In the genomic region with DNA sequence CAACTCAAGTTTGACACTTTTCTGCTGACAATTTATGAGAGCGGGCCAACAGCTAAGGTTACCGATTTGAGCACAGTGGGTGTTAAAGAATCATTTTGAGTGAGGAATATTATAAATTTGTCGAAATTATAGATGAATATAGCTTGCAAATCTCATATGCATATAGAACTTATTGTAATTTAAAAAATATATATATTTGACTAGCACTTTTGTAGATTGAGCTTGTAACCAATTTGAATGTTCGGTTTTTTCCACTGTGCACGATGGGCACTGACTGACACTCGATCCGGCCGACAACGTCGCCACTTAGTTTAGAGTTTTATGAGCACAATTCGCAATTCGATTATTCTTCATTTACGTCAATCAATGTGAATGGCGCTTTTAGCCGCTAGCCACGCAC, we compare ENCODE assay signal across 1 fruit fly cellular context.
A peak's percentile ranks its signal among the peaks of the same experiment; 100 is the strongest.
TF ChIP-seq lines count a peak whose summit lies in the region.

No protein-coding gene starts in this region.

TF ChIP-seq in whole organism, embryonic, 481 proteins besides CTCF, POLR2A, EP300 and RAD21 (continued from another document and continues in another):
- TF ChIP-seq zfh2 (GFP tag; optimal IDR thresholded peaks at IDR 0.05; lab: Kevin White, UChicago) (no peak), run (tag; optimal IDR thresholded peaks at IDR 0.05; lab: Kevin White, UChicago) (no peak), ham (GFP tag; IDR thresholded peaks at IDR 0.05; lab: Robert Waterston, UW) (no peak), cas (GFP tag; IDR thresholded peaks at IDR 0.05; lab: Robert Waterston, UW) (no peak), Sry-δ (GFP tag; optimal IDR thresholded peaks at IDR 0.05; lab: Kevin White, UChicago) (no peak), twi (tag; optimal IDR thresholded peaks at IDR 0.05; lab: Kevin White, UChicago) (no peak), unpg (GFP tag; optimal IDR thresholded peaks at IDR 0.05; lab: Kevin White, UChicago) (peak; percentile 27), tio (GFP tag; optimal IDR thresholded peaks at IDR 0.05; lab: Kevin White, UChicago) (no peak), sob (GFP tag; IDR thresholded peaks at IDR 0.05; lab: Robert Waterston, UW) (0 out of 2 replicates have a peak, but pooled peaks have one; percentile 22), yki (optimal IDR thresholded peaks at IDR 0.05; lab: Kevin White, UChicago) (no peak), Neu2 (GFP tag; optimal IDR thresholded peaks at IDR 0.05; lab: Kevin White, UChicago; ENCODE audit: borderline replicate concordance) (no peak), slou (GFP tag; optimal IDR thresholded peaks at IDR 0.05; lab: Kevin White, UChicago) (no peak), usp (GFP tag; optimal IDR thresholded peaks at IDR 0.05; lab: Kevin White, UChicago) (no peak), h (optimal IDR thresholded peaks at IDR 0.05; lab: Kevin White, UChicago) (no peak), tll (GFP tag; optimal IDR thresholded peaks at IDR 0.05; lab: Kevin White, UChicago) (no peak), CkIIα-i1 (GFP tag; IDR thresholded peaks at IDR 0.05; lab: Robert Waterston, UW) (no peak), Blimp-1 (GFP tag; optimal IDR thresholded peaks at IDR 0.05; lab: Kevin White, UChicago) (peak; percentile 20), Doc2 (GFP tag; IDR thresholded peaks at IDR 0.05; lab: Robert Waterston, UW) (no peak), CG14667 (GFP tag; IDR thresholded peaks at IDR 0.05; lab: Robert Waterston, UW) (no peak), Rx (GFP tag; IDR thresholded peaks at IDR 0.05; lab: Robert Waterston, UW) (no peak), Trl (optimal IDR thresholded peaks at IDR 0.05; lab: Kevin White, UChicago) (no peak), Trl (GFP tag; optimal IDR thresholded peaks at IDR 0.05; lab: Kevin White, UChicago) (no peak), bsh (GFP tag; optimal IDR thresholded peaks at IDR 0.05; lab: Kevin White, UChicago) (peak in 1 of 2 experiments; percentile 36), prd (optimal IDR thresholded peaks at IDR 0.05; lab: Kevin White, UChicago) (no peak), prd (GFP tag; IDR thresholded peaks at IDR 0.05; lab: Robert Waterston, UW) (no peak), Eip74EF (GFP tag; optimal IDR thresholded peaks at IDR 0.05; lab: Kevin White, UChicago) (no peak), CG3163 (GFP tag; optimal IDR thresholded peaks at IDR 0.05; lab: Kevin White, UChicago) (no peak), corto (GFP tag; optimal IDR thresholded peaks at IDR 0.05; lab: Kevin White, UChicago) (no peak), toy (GFP tag; IDR thresholded peaks at IDR 0.05; lab: Robert Waterston, UW) (no peak), tx (GFP tag; optimal IDR thresholded peaks at IDR 0.05; lab: Kevin White, UChicago) (no peak), jigr1 (GFP tag; IDR thresholded peaks at IDR 0.05; lab: Robert Waterston, UW) (no peak), ind (GFP tag; optimal IDR thresholded peaks at IDR 0.05; lab: Kevin White, UChicago) (no peak), CG6689 (GFP tag; IDR thresholded peaks at IDR 0.05; lab: Robert Waterston, UW) (0 out of 2 replicates have a peak, but pooled peaks have one; percentile 9), grau (tag; optimal IDR thresholded peaks at IDR 0.05; lab: Kevin White, UChicago) (peak; percentile 19), CG1602 (GFP tag; optimal IDR thresholded peaks at IDR 0.05; lab: Kevin White, UChicago) (no peak), Hand (GFP tag; optimal IDR thresholded peaks at IDR 0.05; lab: Kevin White, UChicago) (no peak), CG7556 (GFP tag; optimal IDR thresholded peaks at IDR 0.05; lab: Kevin White, UChicago) (no peak), Jarid2 (GFP tag; optimal IDR thresholded peaks at IDR 0.05; lab: Kevin White, UChicago) (no peak), CG32772 (GFP tag; IDR thresholded peaks at IDR 0.05; lab: Robert Waterston, UW) (0 out of 2 replicates have a peak, but pooled peaks have one; percentile 33), CG7928 (GFP tag; optimal IDR thresholded peaks at IDR 0.05; lab: Kevin White, UChicago) (no peak), CG9437 (GFP tag; optimal IDR thresholded peaks at IDR 0.05; lab: Kevin White, UChicago) (no peak), z (GFP tag; IDR thresholded peaks at IDR 0.05; lab: Robert Waterston, UW) (no peak), Ada2b (GFP tag; IDR thresholded peaks at IDR 0.05; lab: Robert Waterston, UW) (0 out of 2 replicates have a peak, but pooled peaks have one; percentile 5), Six4 (GFP tag; optimal IDR thresholded peaks at IDR 0.05; lab: Kevin White, UChicago) (no peak), Side (GFP tag; optimal IDR thresholded peaks at IDR 0.05; lab: Kevin White, UChicago) (no peak), CG2129 (GFP tag; IDR thresholded peaks at IDR 0.05; lab: Robert Waterston, UW; ENCODE audit: partially characterized antibody) (no peak), Ets97D (GFP tag; optimal IDR thresholded peaks at IDR 0.05; lab: Kevin White, UChicago) (no peak), CG1832 (GFP tag; optimal IDR thresholded peaks at IDR 0.05; lab: Kevin White, UChicago) (no peak), ranshi (GFP tag; IDR thresholded peaks at IDR 0.05; lab: Robert Waterston, UW) (0 out of 2 replicates have a peak, but pooled peaks have one; percentile 22), Xbp1 (GFP tag; optimal IDR thresholded peaks at IDR 0.05; lab: Kevin White, UChicago) (peak; percentile 4), CG31441 (GFP tag; IDR thresholded peaks at IDR 0.05; lab: Robert Waterston, UW) (peak; percentile 53), CG13624 (GFP tag; optimal IDR thresholded peaks at IDR 0.05; lab: Kevin White, UChicago) (no peak), zen2 (GFP tag; IDR thresholded peaks at IDR 0.05; lab: Robert Waterston, UW; ENCODE audit: partially characterized antibody) (no peak), gsb-n (tag; optimal IDR thresholded peaks at IDR 0.05; lab: Kevin White, UChicago) (no peak), salm (tag; optimal IDR thresholded peaks at IDR 0.05; lab: Kevin White, UChicago) (no peak), CG42726 (GFP tag; IDR thresholded peaks at IDR 0.05; lab: Robert Waterston, UW; ENCODE audit: partially characterized antibody) (no peak), al (GFP tag; IDR thresholded peaks at IDR 0.05; lab: Robert Waterston, UW) (no peak), odd (GFP tag; optimal IDR thresholded peaks at IDR 0.05; lab: Kevin White, UChicago) (no peak), Dek (tag; optimal IDR thresholded peaks at IDR 0.05; lab: Kevin White, UChicago) (no peak), CG15011 (GFP tag; optimal IDR thresholded peaks at IDR 0.05; lab: Kevin White, UChicago) (no peak), ttk (GFP tag; IDR thresholded peaks at IDR 0.05; lab: Robert Waterston, UW) (peak; percentile 6; the same call in 1 of the 2 replicates), sug (tag; optimal IDR thresholded peaks at IDR 0.05; lab: Kevin White, UChicago) (no peak), gsb (GFP tag; IDR thresholded peaks at IDR 0.05; lab: Robert Waterston, UW) (no peak), otp (GFP tag; IDR thresholded peaks at IDR 0.05; lab: Robert Waterston, UW) (no peak), ato (GFP tag; IDR thresholded peaks at IDR 0.05; lab: Robert Waterston, UW; ENCODE audit: partially characterized antibody) (no peak), CG9609 (GFP tag; optimal IDR thresholded peaks at IDR 0.05; lab: Kevin White, UChicago) (no peak), CG14441 (GFP tag; IDR thresholded peaks at IDR 0.05; lab: Robert Waterston, UW) (0 out of 2 replicates have a peak, but pooled peaks have one; percentile 10), CG7987 (GFP tag; optimal IDR thresholded peaks at IDR 0.05; lab: Kevin White, UChicago) (no peak), her (GFP tag; optimal IDR thresholded peaks at IDR 0.05; lab: Kevin White, UChicago) (no peak), bigmax (GFP tag; optimal IDR thresholded peaks at IDR 0.05; lab: Kevin White, UChicago) (no peak), esg (GFP tag; conservative IDR thresholded peaks at IDR 0.05; lab: Robert Waterston, UW) (0 out of 2 replicates have a peak, but pooled peaks have one; percentile 14), CG17359 (tag; optimal IDR thresholded peaks at IDR 0.05; lab: Kevin White, UChicago) (peak; percentile 14), CG14050 (GFP tag; IDR thresholded peaks at IDR 0.05; lab: Robert Waterston, UW) (no peak), D (optimal IDR thresholded peaks at IDR 0.05; lab: Kevin White, UChicago) (no peak), D (GFP tag; optimal IDR thresholded peaks at IDR 0.05; lab: Kevin White, UChicago) (no peak), CG17912 (GFP tag; optimal IDR thresholded peaks at IDR 0.05; lab: Kevin White, UChicago) (no peak), Fer1 (GFP tag; optimal IDR thresholded peaks at IDR 0.05; lab: Kevin White, UChicago) (no peak), cato (GFP tag; optimal IDR thresholded peaks at IDR 0.05; lab: Kevin White, UChicago; ENCODE audit: borderline replicate concordance) (no peak), bbx (GFP tag; IDR thresholded peaks at IDR 0.05; lab: Robert Waterston, UW; ENCODE audit: partially characterized antibody) (no peak), croc (GFP tag; conservative IDR thresholded peaks at IDR 0.05; lab: Robert Waterston, UW) (no peak), pita (GFP tag; optimal IDR thresholded peaks at IDR 0.05; lab: Kevin White, UChicago) (no peak), CG12769 (tag; optimal IDR thresholded peaks at IDR 0.05; lab: Kevin White, UChicago) (no peak), CG18764 (GFP tag; optimal IDR thresholded peaks at IDR 0.05; lab: Kevin White, UChicago) (no peak), H15 (GFP tag; IDR thresholded peaks at IDR 0.05; lab: Robert Waterston, UW) (no peak), cwo (GFP tag; optimal IDR thresholded peaks at IDR 0.05; lab: Kevin White, UChicago) (no peak), CG11398 (GFP tag; optimal IDR thresholded peaks at IDR 0.05; lab: Kevin White, UChicago) (no peak), pfk (GFP tag; optimal IDR thresholded peaks at IDR 0.05; lab: Kevin White, UChicago) (no peak), Dip3 (GFP tag; optimal IDR thresholded peaks at IDR 0.05; lab: Kevin White, UChicago) (no peak), CG1233 (GFP tag; optimal IDR thresholded peaks at IDR 0.05; lab: Kevin White, UChicago) (no peak), tin (GFP tag; optimal IDR thresholded peaks at IDR 0.05; lab: Kevin White, UChicago) (no peak), CG11456 (GFP tag; IDR thresholded peaks at IDR 0.05; lab: Robert Waterston, UW) (no peak), Nf-YB (GFP tag; optimal IDR thresholded peaks at IDR 0.05; lab: Kevin White, UChicago) (no peak), CG11504 (tag; optimal IDR thresholded peaks at IDR 0.05; lab: Kevin White, UChicago) (peak; percentile 45), sr (GFP tag; IDR thresholded peaks at IDR 0.05; lab: Robert Waterston, UW) (no peak), CG9215 (GFP tag; IDR thresholded peaks at IDR 0.05; lab: Robert Waterston, UW) (no peak), CG3407 (GFP tag; optimal IDR thresholded peaks at IDR 0.05; lab: Kevin White, UChicago) (no peak), CG6791 (GFP tag; IDR thresholded peaks at IDR 0.05; lab: Robert Waterston, UW; ENCODE audit: partially characterized antibody) (no peak), ash1 (GFP tag; optimal IDR thresholded peaks at IDR 0.05; lab: Kevin White, UChicago) (no peak), ewg (GFP tag; optimal IDR thresholded peaks at IDR 0.05; lab: Kevin White, UChicago) (no peak), MBD-R2 (GFP tag; IDR thresholded peaks at IDR 0.05; lab: Robert Waterston, UW) (no peak), CG13424 (tag; optimal IDR thresholded peaks at IDR 0.05; lab: Kevin White, UChicago) (no peak), gem (tag; optimal IDR thresholded peaks at IDR 0.05; lab: Kevin White, UChicago) (peak; percentile 54), Dp (GFP tag; optimal IDR thresholded peaks at IDR 0.05; lab: Kevin White, UChicago) (no peak), CG30403 (GFP tag; optimal IDR thresholded peaks at IDR 0.05; lab: Kevin White, UChicago) (no peak), CG6175 (GFP tag; IDR thresholded peaks at IDR 0.05; lab: Robert Waterston, UW) (no peak), Oaz (GFP tag; IDR thresholded peaks at IDR 0.05; lab: Robert Waterston, UW) (no peak), CG15601 (tag; optimal IDR thresholded peaks at IDR 0.05; lab: Kevin White, UChicago) (no peak), CG10543 (GFP tag; optimal IDR thresholded peaks at IDR 0.05; lab: Kevin White, UChicago) (no peak), CG33557 (GFP tag; optimal IDR thresholded peaks at IDR 0.05; lab: Kevin White, UChicago) (no peak), CG8359 (GFP tag; optimal IDR thresholded peaks at IDR 0.05; lab: Kevin White, UChicago; ENCODE audit: borderline replicate concordance) (no peak), danr (GFP tag; IDR thresholded peaks at IDR 0.05; lab: Robert Waterston, UW) (no peak), Bgb (GFP tag; IDR thresholded peaks at IDR 0.05; lab: Robert Waterston, UW; ENCODE audit: partially characterized antibody) (no peak), pb (GFP tag; optimal IDR thresholded peaks at IDR 0.05; lab: Kevin White, UChicago) (no peak), CG18262 (tag; optimal IDR thresholded peaks at IDR 0.05; lab: Kevin White, UChicago) (no peak), caup (GFP tag; optimal IDR thresholded peaks at IDR 0.05; lab: Kevin White, UChicago; ENCODE audit: severe bottlenecking) (no peak), CG18599 (GFP tag; optimal IDR thresholded peaks at IDR 0.05; lab: Kevin White, UChicago) (no peak), insv (GFP tag; optimal IDR thresholded peaks at IDR 0.05; lab: Kevin White, UChicago) (no peak), Dref (GFP tag; IDR thresholded peaks at IDR 0.05; lab: Robert Waterston, UW) (no peak), Ssrp (tag; optimal IDR thresholded peaks at IDR 0.05; lab: Kevin White, UChicago) (no peak), stwl (tag; optimal IDR thresholded peaks at IDR 0.05; lab: Kevin White, UChicago) (no peak), Hr51 (GFP tag; optimal IDR thresholded peaks at IDR 0.05; lab: Kevin White, UChicago) (peak in 1 of 2 experiments; percentile 27), CG6765 (GFP tag; optimal IDR thresholded peaks at IDR 0.05; lab: Kevin White, UChicago) (no peak), NC2β (GFP tag; optimal IDR thresholded peaks at IDR 0.05; lab: Kevin White, UChicago) (no peak), CG31365 (tag; optimal IDR thresholded peaks at IDR 0.05; lab: Kevin White, UChicago) (no peak), CG1603 (tag; optimal IDR thresholded peaks at IDR 0.05; lab: Kevin White, UChicago) (no peak), fd96Cb (tag; optimal IDR thresholded peaks at IDR 0.05; lab: Kevin White, UChicago) (no peak), sens-2 (GFP tag; IDR thresholded peaks at IDR 0.05; lab: Robert Waterston, UW) (no peak), CG34422 (GFP tag; IDR thresholded peaks at IDR 0.05; lab: Robert Waterston, UW) (peak; percentile 42; the same call in 1 of the 3 replicates), ro (GFP tag; IDR thresholded peaks at IDR 0.05; lab: Robert Waterston, UW) (no peak), CG8478 (optimal IDR thresholded peaks at IDR 0.05; lab: Kevin White, UChicago) (no peak), Ravus (GFP tag; IDR thresholded peaks at IDR 0.05; lab: Robert Waterston, UW) (no peak), CG14014 (GFP tag; IDR thresholded peaks at IDR 0.05; lab: Robert Waterston, UW) (no peak)
